Fruit fly (Drosophila melanogaster) whole organism, prepupa: ENCODE data around the gene Pep.

ENCODE experiments used
- Blimp-1 ChIP-seq: fragments of 200-800 bp; sonication (Bioruptor generic); optimal IDR thresholded peaks from 3 replicates; lab custom pipeline; 2017; ENCODE audit warnings: missing biosample characterization, missing genetic modification characterization, mild to moderate bottlenecking, moderate library complexity, missing genetic modification reagents
- CG10631 ChIP-seq: fragments of 200-800 bp; sonication (Bioruptor generic); optimal IDR thresholded peaks from 2 replicates; lab custom pipeline; 2016; ENCODE audit warnings: missing biosample characterization, missing genetic modification characterization
- CG10669 ChIP-seq: fragments of 200-800 bp; sonication (Bioruptor generic); optimal IDR thresholded peaks from 3 replicates; lab custom pipeline; 2018; ENCODE audit warnings: missing biosample characterization, mild to moderate bottlenecking, missing genetic modification characterization, moderate library complexity
- CG11762 ChIP-seq: fragments of 200-800 bp; sonication (Bioruptor generic); optimal IDR thresholded peaks from 3 replicates; lab custom pipeline; 2016; ENCODE audit warnings: missing biosample characterization, missing genetic modification characterization; ENCODE audit not compliant: insufficient read depth
- CG15336 ChIP-seq: fragments of 200-800 bp; sonication (Bioruptor generic); IDR thresholded peaks from 2 replicates; pipeline ENCODE4 v1.3.6; 2022; ENCODE audit warnings: missing biosample characterization, missing genetic modification characterization
- CG16779 ChIP-seq: fragments of 200-800 bp; sonication (Bioruptor generic); optimal IDR thresholded peaks from 3 replicates; lab custom pipeline; 2017; ENCODE audit warnings: missing biosample characterization, mild to moderate bottlenecking, missing genetic modification characterization
- CG31627 ChIP-seq: fragments of 200-800 bp; sonication (Bioruptor generic); optimal IDR thresholded peaks from 3 replicates; lab custom pipeline; 2016; ENCODE audit warnings: missing biosample characterization, missing genetic modification characterization
- CG34406 ChIP-seq: fragments of 200-800 bp; sonication (Bioruptor generic); optimal IDR thresholded peaks from 3 replicates; lab custom pipeline; 2016; ENCODE audit warnings: missing biosample characterization, missing genetic modification characterization
- CG4318 ChIP-seq: fragments of 200-800 bp; sonication (Bioruptor generic); optimal IDR thresholded peaks from 3 replicates; lab custom pipeline; 2017; ENCODE audit warnings: missing biosample characterization, mild to moderate bottlenecking, missing genetic modification characterization
- CG6163 ChIP-seq: fragments of 200-800 bp; sonication (Bioruptor generic); IDR thresholded peaks from 3 replicates; pipeline ENCODE4 v1.3.6; 2022; ENCODE audit warnings: missing biosample characterization, missing genetic modification characterization
- CG6276 ChIP-seq: fragments of 200-800 bp; sonication (Bioruptor generic); optimal IDR thresholded peaks from 2 replicates; lab custom pipeline; 2017; ENCODE audit warnings: missing biosample characterization, mild to moderate bottlenecking, missing genetic modification characterization
- CG6792 ChIP-seq: fragments of 200-800 bp; sonication (Bioruptor generic); optimal IDR thresholded peaks from 3 replicates; lab custom pipeline; 2016; ENCODE audit warnings: missing biosample characterization, missing genetic modification characterization
- CG6808 ChIP-seq: fragments of 200-800 bp; sonication (Bioruptor generic); optimal IDR thresholded peaks from 3 replicates; lab custom pipeline; 2017; ENCODE audit warnings: missing biosample characterization, missing genetic modification characterization, mild to moderate bottlenecking, moderate library complexity, missing genetic modification reagents
- CG6854 ChIP-seq: fragments of 200-800 bp; sonication (Bioruptor generic); optimal IDR thresholded peaks from 2 replicates; lab custom pipeline; 2017; ENCODE audit warnings: missing biosample characterization, mild to moderate bottlenecking, missing genetic modification characterization
- CG7368 ChIP-seq: fragments of 200-800 bp; sonication (Bioruptor generic); optimal IDR thresholded peaks from 3 replicates; lab custom pipeline; 2016; ENCODE audit warnings: missing biosample characterization, missing genetic modification characterization
- CG8319 ChIP-seq: fragments of 200-800 bp; sonication (Bioruptor generic); optimal IDR thresholded peaks from 3 replicates; lab custom pipeline; 2016; ENCODE audit warnings: missing biosample characterization, missing genetic modification characterization
- CG8632 ChIP-seq: fragments of 200-800 bp; sonication (Bioruptor generic); optimal IDR thresholded peaks from 3 replicates; lab custom pipeline; 2016; ENCODE audit warnings: missing biosample characterization, missing genetic modification characterization
- CG9139 ChIP-seq: fragments of 200-800 bp; sonication (Bioruptor generic); optimal IDR thresholded peaks from 3 replicates; lab custom pipeline; 2017; ENCODE audit warnings: missing biosample characterization, mild to moderate bottlenecking, missing genetic modification characterization
- Eip75B ChIP-seq: fragments of 200-800 bp; sonication (Bioruptor generic); optimal IDR thresholded peaks from 3 replicates; lab custom pipeline; 2016; ENCODE audit warnings: missing biosample characterization, missing genetic modification characterization
- Eip93F ChIP-seq: fragments of 200-800 bp; sonication (Bioruptor generic); optimal IDR thresholded peaks from 2 replicates; lab custom pipeline; 2016; ENCODE audit warnings: missing biosample characterization, mild to moderate bottlenecking, missing genetic modification characterization
- Ets96B ChIP-seq: fragments of 200-800 bp; optimal IDR thresholded peaks from 2 replicates; lab custom pipeline; 2019; ENCODE audit warnings: missing biosample characterization, mild to moderate bottlenecking, missing genetic modification characterization, moderate library complexity
- Gug ChIP-seq: fragments of 200-800 bp; sonication (Bioruptor generic); IDR thresholded peaks from 2 replicates; pipeline ENCODE4 v1.3.6; 2022; ENCODE audit warnings: missing biosample characterization, missing genetic modification characterization
- Hr38 ChIP-seq: sonication (Bioruptor generic); optimal IDR thresholded peaks from 2 replicates; lab custom pipeline; 2016; ENCODE audit warnings: missing biosample characterization, missing genetic modification characterization
- Hr39 ChIP-seq: fragments of 200-800 bp; sonication (Bioruptor generic); optimal IDR thresholded peaks from 2 replicates; lab custom pipeline; 2016; ENCODE audit warnings: missing biosample characterization, missing genetic modification characterization
- Hr4 ChIP-seq: fragments of 200-800 bp; sonication (Bioruptor generic); optimal IDR thresholded peaks from 3 replicates; lab custom pipeline; 2016; ENCODE audit warnings: missing biosample characterization, missing genetic modification characterization
- Lpt ChIP-seq: fragments of 200-800 bp; sonication (Bioruptor generic); optimal IDR thresholded peaks from 3 replicates; lab custom pipeline; 2016; ENCODE audit warnings: missing biosample characterization, missing genetic modification characterization
- Met ChIP-seq: fragments of 200-800 bp; sonication (Bioruptor generic); optimal IDR thresholded peaks from 3 replicates; lab custom pipeline; 2016; ENCODE audit warnings: missing biosample characterization, missing genetic modification characterization
- OdsH ChIP-seq: fragments of 200-800 bp; sonication (Bioruptor generic); optimal IDR thresholded peaks from 3 replicates; lab custom pipeline; 2016; ENCODE audit warnings: missing biosample characterization, missing genetic modification characterization
- Sox14 ChIP-seq: fragments of 200-800 bp; sonication (Bioruptor generic); optimal IDR thresholded peaks from 3 replicates; lab custom pipeline; 2016; ENCODE audit warnings: missing biosample characterization, missing genetic modification characterization
- Sox15 ChIP-seq: fragments of 200-800 bp; sonication (Bioruptor generic); optimal IDR thresholded peaks from 3 replicates; lab custom pipeline; 2016; ENCODE audit warnings: missing biosample characterization, missing genetic modification characterization
- achi ChIP-seq: fragments of 200-800 bp; sonication (Bioruptor generic); optimal IDR thresholded peaks from 3 replicates; lab custom pipeline; 2016; ENCODE audit warnings: missing biosample characterization, missing genetic modification characterization
- acj6 ChIP-seq: fragments of 200-800 bp; sonication (Bioruptor generic); optimal IDR thresholded peaks from 3 replicates; lab custom pipeline; 2016; ENCODE audit warnings: missing biosample characterization, missing genetic modification characterization
- dac ChIP-seq: fragments of 200-800 bp; sonication (Bioruptor generic); optimal IDR thresholded peaks from 2 replicates; lab custom pipeline; 2017; ENCODE audit warnings: missing biosample characterization, mild to moderate bottlenecking, missing genetic modification characterization
- dsx ChIP-seq: fragments of 200-800 bp; optimal IDR thresholded peaks from 3 replicates; lab custom pipeline; 2019; ENCODE audit warnings: missing biosample characterization, mild to moderate bottlenecking, missing genetic modification characterization, moderate library complexity; ENCODE audit not compliant: poor library complexity, severe bottlenecking
- eg ChIP-seq: fragments of 200-800 bp; sonication (Bioruptor generic); IDR thresholded peaks from 3 replicates; pipeline ENCODE4 v1.3.6; 2022; ENCODE audit warnings: missing biosample characterization, missing genetic modification characterization
- esn ChIP-seq: fragments of 200-800 bp; sonication (Bioruptor generic); optimal IDR thresholded peaks from 2 replicates; lab custom pipeline; 2016; ENCODE audit warnings: missing biosample characterization, mild to moderate bottlenecking, missing genetic modification characterization, moderate library complexity
- fd59A ChIP-seq: fragments of 200-800 bp; sonication (Bioruptor generic); optimal IDR thresholded peaks from 2 replicates; lab custom pipeline; 2017; ENCODE audit warnings: missing biosample characterization, mild to moderate bottlenecking, missing genetic modification characterization, missing genetic modification reagents
- fd85E ChIP-seq: fragments of 200-800 bp; sonication (Bioruptor generic); optimal IDR thresholded peaks from 3 replicates; lab custom pipeline; 2016; ENCODE audit warnings: missing biosample characterization, missing genetic modification characterization
- fkh ChIP-seq: fragments of 200-800 bp; sonication (Bioruptor generic); optimal IDR thresholded peaks from 3 replicates; lab custom pipeline; 2017; ENCODE audit warnings: missing biosample characterization, mild to moderate bottlenecking, missing genetic modification characterization, moderate library complexity
- lz ChIP-seq: fragments of 200-800 bp; sonication (Bioruptor generic); optimal IDR thresholded peaks from 3 replicates; lab custom pipeline; 2016; ENCODE audit warnings: missing biosample characterization, missing genetic modification characterization
- net ChIP-seq: fragments of 200-800 bp; sonication (Bioruptor generic); optimal IDR thresholded peaks from 3 replicates; lab custom pipeline; 2016; ENCODE audit warnings: missing biosample characterization, missing genetic modification characterization
- pdm3 ChIP-seq: fragments of 200-800 bp; sonication (Bioruptor generic); optimal IDR thresholded peaks from 3 replicates; lab custom pipeline; 2016; ENCODE audit warnings: missing biosample characterization, missing genetic modification characterization
- salr ChIP-seq, 2 experiments: fragments of 200-800 bp; sonication (Bioruptor generic); optimal IDR thresholded peaks; 3 replicates each; lab custom pipeline; 2016 to 2018; ENCODE audit warnings: missing biosample characterization in 2 of 2, missing genetic modification characterization in 2 of 2, mild to moderate bottlenecking in 1 of 2
- ss ChIP-seq, 2 experiments: fragments of 200-800 bp; sonication (Bioruptor generic); optimal IDR thresholded peaks; 2 replicates in 1 of 2; 3 replicates in 1 of 2; lab custom pipeline; 2017 to 2018; ENCODE audit warnings: mild to moderate bottlenecking in 2 of 2, missing biosample characterization in 2 of 2, missing genetic modification characterization in 2 of 2, moderate library complexity in 1 of 2

Gene Pep

DNA sequence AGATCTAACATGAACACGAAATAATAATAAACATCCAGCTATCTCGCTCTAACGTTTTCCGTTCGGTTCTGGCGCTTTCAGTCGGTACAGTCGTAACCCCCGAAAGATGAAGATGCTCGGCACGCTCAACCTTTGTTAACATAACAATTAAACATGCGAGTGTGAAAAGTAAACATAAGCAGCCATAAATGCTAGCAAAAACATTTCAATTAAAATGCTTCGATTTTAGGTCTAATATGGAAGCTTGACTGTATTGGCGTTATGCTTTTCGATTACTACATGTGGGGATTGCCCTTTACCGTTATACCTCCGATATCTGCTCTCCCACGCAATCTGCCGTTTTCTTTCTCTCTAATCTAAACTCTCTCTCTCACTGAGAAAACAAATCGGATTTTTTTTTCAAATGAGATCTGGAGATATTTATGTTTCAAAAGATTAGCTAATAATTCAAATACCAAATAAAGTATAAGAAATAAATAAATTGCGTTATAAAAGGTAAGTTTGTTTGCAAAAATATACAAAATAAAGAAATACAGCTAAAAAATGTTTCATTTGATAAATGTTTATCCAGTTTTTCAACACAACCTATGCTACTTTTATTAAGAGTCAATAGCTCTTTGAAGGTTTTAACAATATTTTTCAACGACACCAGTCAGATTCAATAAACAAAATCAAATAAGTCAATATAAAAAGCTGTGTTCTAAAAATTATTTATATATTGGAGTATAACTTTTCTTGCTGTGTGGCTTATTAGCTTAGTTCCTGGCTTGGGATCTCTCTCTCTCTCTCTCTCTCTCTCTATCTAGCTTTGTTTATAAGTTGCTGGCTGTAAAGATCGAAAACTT lies 13.8 kb upstream of the Pep start (continued):
- TF ChIP-seq esn (GFP tag; lab: Kevin White, UChicago), result peak; percentile 59
- peak; percentile 62 for TF ChIP-seq pdm3
- no peak for TF ChIP-seq fd85E (GFP tag; lab: Kevin White, UChicago)
- TF ChIP-seq lz, result peak; percentile 66
- peak; percentile 71 for TF ChIP-seq OdsH (GFP tag; lab: Kevin White, UChicago)
- peak; percentile 54 for TF ChIP-seq Sox15 (GFP tag; lab: Kevin White, UChicago)
- peak; percentile 41 for TF ChIP-seq CG11762 (GFP tag; lab: Kevin White, UChicago)
- peak; percentile 30 for TF ChIP-seq CG6276 (GFP tag; lab: Kevin White, UChicago)
- TF ChIP-seq CG31627 (GFP tag; lab: Kevin White, UChicago), result peak; percentile 80
- TF ChIP-seq Hr39 (GFP tag; lab: Kevin White, UChicago), result peak; percentile 85
- peak; percentile 82 for TF ChIP-seq CG6163
- no peak for TF ChIP-seq dsx (GFP tag; lab: Kevin White, UChicago)
- TF ChIP-seq, all 60 proteins: peak for 45

- peak; percentile 71 to 74 for TF ChIP-seq salr (GFP tag; optimal IDR thresholded peaks at IDR 0.05; lab: Kevin White, UChicago)
- peak; percentile 78 for TF ChIP-seq Met
- TF ChIP-seq Gug (GFP tag; lab: Robert Waterston, UW), result peak; percentile 64
- TF ChIP-seq CG6163, result peak; percentile 77; the same call in 2 of the 3 replicates
- peak; percentile 68 for TF ChIP-seq CG10631 (GFP tag; lab: Kevin White, UChicago)
- TF ChIP-seq CG6854 (GFP tag; lab: Kevin White, UChicago), result peak; percentile 35
- TF ChIP-seq pdm3, result peak; percentile 88
- peak; percentile 86 for TF ChIP-seq Sox14 (GFP tag; lab: Kevin White, UChicago)
- TF ChIP-seq fd85E (GFP tag; lab: Kevin White, UChicago), result no peak
- no peak for TF ChIP-seq Eip93F (GFP tag; lab: Kevin White, UChicago)
- no peak for TF ChIP-seq fkh (GFP tag; lab: Kevin White, UChicago)
- TF ChIP-seq Lpt (GFP tag; lab: Kevin White, UChicago), result peak; percentile 72
- TF ChIP-seq ss (GFP tag; optimal IDR thresholded peaks at IDR 0.05; lab: Kevin White, UChicago), result peak; percentile 70 to 82
- TF ChIP-seq CG6276 (GFP tag; lab: Kevin White, UChicago), result peak; percentile 89
- TF ChIP-seq lz, result peak; percentile 73
- peak; percentile 82 for TF ChIP-seq dsx (GFP tag; lab: Kevin White, UChicago)
- peak; percentile 82 for TF ChIP-seq Eip75B (GFP tag; lab: Kevin White, UChicago)
- peak; percentile 10 for TF ChIP-seq Blimp-1 (GFP tag; lab: Kevin White, UChicago)
- peak; percentile 88 for TF ChIP-seq Hr4 (GFP tag; lab: Kevin White, UChicago)
- TF ChIP-seq net, result peak; percentile 88
- peak; percentile 81 for TF ChIP-seq eg (GFP tag; lab: Robert Waterston, UW)
- TF ChIP-seq CG10669 (GFP tag; lab: Kevin White, UChicago), result peak; percentile 83
- peak; percentile 71 for TF ChIP-seq CG4318 (GFP tag; lab: Kevin White, UChicago)
- TF ChIP-seq CG6792 (GFP tag; lab: Kevin White, UChicago), result peak; percentile 80
- TF ChIP-seq Hr38 (GFP tag; lab: Kevin White, UChicago), result no peak
- peak; percentile 86 for TF ChIP-seq Ets96B (tag; lab: Kevin White, UChicago)
- peak; percentile 60 for TF ChIP-seq Hr39 (GFP tag; lab: Kevin White, UChicago)
- peak; percentile 73 for TF ChIP-seq CG16779
- peak; percentile 82 for TF ChIP-seq fd59A
- TF ChIP-seq CG7368 (GFP tag; lab: Kevin White, UChicago), result peak; percentile 72
- peak; percentile 69 for TF ChIP-seq esn (GFP tag; lab: Kevin White, UChicago)
- TF ChIP-seq CG9139 (GFP tag; lab: Kevin White, UChicago), result peak; percentile 75
- peak; percentile 54 for TF ChIP-seq CG8319 (GFP tag; lab: Kevin White, UChicago)
- peak; percentile 87 for TF ChIP-seq achi
- peak; percentile 84 for TF ChIP-seq CG6808 (GFP tag; lab: Kevin White, UChicago)
- TF ChIP-seq acj6, result peak; percentile 83
- peak; percentile 77 for TF ChIP-seq CG34406 (GFP tag; lab: Kevin White, UChicago)
- peak; percentile 83 for TF ChIP-seq CG8632 (GFP tag; lab: Kevin White, UChicago)
- peak; percentile 57 for TF ChIP-seq dac (GFP tag; lab: Kevin White, UChicago)
- peak; percentile 66 for TF ChIP-seq CG11762 (GFP tag; lab: Kevin White, UChicago)
- TF ChIP-seq Sox15 (GFP tag; lab: Kevin White, UChicago), result peak; percentile 58
- peak; percentile 87 for TF ChIP-seq CG15336
Observed at dm6 chr3L:17657728-17658379, 13.0 kb upstream of the Pep start.
